Fruit fly (Drosophila melanogaster): ENCODE results near the gene CG15561.

DNA sequence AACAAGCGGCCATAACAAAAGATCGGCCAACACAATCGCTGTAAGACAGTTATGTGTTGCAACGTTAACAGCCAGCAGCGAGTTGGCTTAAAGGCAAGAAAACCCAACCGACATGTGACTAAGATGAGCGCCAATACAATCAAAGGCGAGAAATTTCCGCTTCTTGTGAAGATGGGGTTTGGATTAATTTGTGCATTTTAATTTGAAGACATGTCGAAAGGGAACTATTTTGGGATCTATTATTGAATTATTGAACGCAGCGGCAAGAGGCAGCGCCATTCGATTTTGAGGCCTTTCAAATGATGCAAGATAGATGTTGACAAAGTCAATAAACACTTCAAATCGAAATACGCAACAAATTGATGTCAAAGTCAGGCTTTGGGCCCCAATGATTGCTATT lies 25.4 kb upstream of the CG15561 start:
- TF ChIP-seq CG33017 (tag; optimal IDR thresholded peaks at IDR 0.05) (no peak), Hr96 (GFP tag; optimal IDR thresholded peaks at IDR 0.05) (no peak), kay (GFP tag; ENCODE audit: borderline replicate concordance) (no peak), Crg-1 (GFP tag; optimal IDR thresholded peaks at IDR 0.05) (no peak), toe (GFP tag; optimal IDR thresholded peaks at IDR 0.05) (no peak)

Measured in whole organism, adult.